Worm (Caenorhabditis elegans): Measurements from ENCODE around the gene rps-14.

rps-14 gene

ce11 chrIII:7226607-7227006 lies 47.2 kb upstream of the rps-14 start, which contains the start of gene hsp-75:
hsp-75 (minus strand) TSS chrIII:7226707.
- no peak for TF ChIP-seq pag-3 (tag; optimal IDR thresholded peaks at IDR 0.05; ENCODE audit: borderline replicate concordance)
- no peak for TF ChIP-seq ceh-45 (GFP tag; IDR thresholded peaks at IDR 0.05)
- TF ChIP-seq odd-2 (tag; optimal IDR thresholded peaks at IDR 0.05): no peak
- no peak for TF ChIP-seq che-1 (tag; optimal IDR thresholded peaks at IDR 0.05)
- no peak for TF ChIP-seq C08G9.2 (tag; optimal IDR thresholded peaks at IDR 0.05)
- TF ChIP-seq lim-6 (tag; optimal IDR thresholded peaks at IDR 0.05): no peak
- TF ChIP-seq ceh-6 (GFP tag; optimal IDR thresholded peaks at IDR 0.05): no peak
- TF ChIP-seq ceh-2 (tag; optimal IDR thresholded peaks at IDR 0.05): no peak
- TF ChIP-seq pros-1 (tag; optimal IDR thresholded peaks at IDR 0.05): no peak
- TF ChIP-seq sox-4 (tag; optimal IDR thresholded peaks at IDR 0.05): no peak

ce11 chrIII:7223029-7223428 lies 43.6 kb upstream of the rps-14 start, which contains the start of gene der-2:
der-2 (minus strand) TSS chrIII:7223129.
- TF ChIP-seq dmd-4 (tag; optimal IDR thresholded peaks at IDR 0.05; ENCODE audit: borderline replicate concordance): no peak
- no peak for TF ChIP-seq ceh-22 (tag; optimal IDR thresholded peaks at IDR 0.05)
- no peak for TF ChIP-seq unc-42 (tag; optimal IDR thresholded peaks at IDR 0.05)
- TF ChIP-seq Y22D7AL.16 (tag; optimal IDR thresholded peaks at IDR 0.05): no peak
- no peak for TF ChIP-seq gmeb-2 (tag; optimal IDR thresholded peaks at IDR 0.05)
- no peak for TF ChIP-seq ahr-1 (tag; optimal IDR thresholded peaks at IDR 0.05)
- no peak for TF ChIP-seq ceh-48 (tag; optimal IDR thresholded peaks at IDR 0.05)
- no peak for TF ChIP-seq fax-1 (tag; optimal IDR thresholded peaks at IDR 0.05)
- TF ChIP-seq pax-1 (tag; optimal IDR thresholded peaks at IDR 0.05): no peak
- TF ChIP-seq ama-1 (optimal IDR thresholded peaks at IDR 0.05): no peak
- no peak for TF ChIP-seq nfya-1 (tag; optimal IDR thresholded peaks at IDR 0.05)

ce11 chrIII:7221103-7221502 lies 41.7 kb upstream of the rps-14 start:
- TF ChIP-seq gmeb-2 (tag; optimal IDR thresholded peaks at IDR 0.05): no peak
- TF ChIP-seq ceh-9 (tag; optimal IDR thresholded peaks at IDR 0.05): no peak
- TF ChIP-seq sdc-2 (tag; optimal IDR thresholded peaks at IDR 0.05): no peak
- TF ChIP-seq nhr-232 (tag; optimal IDR thresholded peaks at IDR 0.05): no peak
- TF ChIP-seq nhr-11 (tag; optimal IDR thresholded peaks at IDR 0.05): no peak
- TF ChIP-seq ceh-45 (GFP tag; IDR thresholded peaks at IDR 0.05): no peak
- TF ChIP-seq ztf-16 (tag; optimal IDR thresholded peaks at IDR 0.05): no peak
- no peak for TF ChIP-seq zip-5 (tag; optimal IDR thresholded peaks at IDR 0.05)
- TF ChIP-seq rnt-1 (tag; optimal IDR thresholded peaks at IDR 0.05): no peak

- no peak for TF ChIP-seq odd-2 (tag; optimal IDR thresholded peaks at IDR 0.05)
- no peak for TF ChIP-seq C38D4.7 (GFP tag; optimal IDR thresholded peaks at IDR 0.05)
- no peak for TF ChIP-seq ztf-16 (tag; optimal IDR thresholded peaks at IDR 0.05)
- no peak for TF ChIP-seq fkh-6 (tag; optimal IDR thresholded peaks at IDR 0.05)
- no peak for TF ChIP-seq hlh-30 (tag; optimal IDR thresholded peaks at IDR 0.05; ENCODE audit: insufficient read depth)
- no peak for TF ChIP-seq sdc-2 (tag; optimal IDR thresholded peaks at IDR 0.05)
- peak; percentile 46 for TF ChIP-seq nfya-1 (tag; optimal IDR thresholded peaks at IDR 0.05)
- no peak for TF ChIP-seq T23F11.4 (GFP tag; optimal IDR thresholded peaks at IDR 0.05)
- TF ChIP-seq npax-4 (tag; optimal IDR thresholded peaks at IDR 0.05): no peak
- no peak for TF ChIP-seq ahr-1 (tag; optimal IDR thresholded peaks at IDR 0.05)
- TF ChIP-seq unc-3 (GFP tag; conservative IDR thresholded peaks at IDR 0.05): no peak
- no peak for TF ChIP-seq unc-3 (tag; optimal IDR thresholded peaks at IDR 0.05)
- TF ChIP-seq fax-1 (tag; optimal IDR thresholded peaks at IDR 0.05): no peak
- no peak for TF ChIP-seq fkh-10 (GFP tag; optimal IDR thresholded peaks at IDR 0.05)
- TF ChIP-seq hlh-6 (tag; optimal IDR thresholded peaks at IDR 0.05): no peak
- no peak for TF ChIP-seq pax-1 (tag; optimal IDR thresholded peaks at IDR 0.05)
- TF ChIP-seq hlh-13 (GFP tag; optimal IDR thresholded peaks at IDR 0.05): no peak
- TF ChIP-seq unc-86 (tag; optimal IDR thresholded peaks at IDR 0.05): no peak
- TF ChIP-seq sox-4 (tag; optimal IDR thresholded peaks at IDR 0.05): no peak
- peak; percentile 92 for TF ChIP-seq ceh-18 (tag; optimal IDR thresholded peaks at IDR 0.05)
- TF ChIP-seq lin-11 (tag; optimal IDR thresholded peaks at IDR 0.05): no peak
- TF ChIP-seq ets-4 (tag; optimal IDR thresholded peaks at IDR 0.05): no peak
- TF ChIP-seq Y22D7AL.16 (tag; optimal IDR thresholded peaks at IDR 0.05): no peak
- peak; percentile 6 for TF ChIP-seq ceh-34 (tag; optimal IDR thresholded peaks at IDR 0.05)
- TF ChIP-seq ceh-45 (GFP tag; IDR thresholded peaks at IDR 0.05): no peak
- TF ChIP-seq dve-1 (tag; optimal IDR thresholded peaks at IDR 0.05): no peak
- TF ChIP-seq eyg-1 (tag; optimal IDR thresholded peaks at IDR 0.05): no peak
- no peak for TF ChIP-seq sox-2 (GFP tag; IDR thresholded peaks at IDR 0.05)
- TF ChIP-seq rnt-1 (tag; optimal IDR thresholded peaks at IDR 0.05): peak; percentile 78
- TF ChIP-seq madf-2 (tag; optimal IDR thresholded peaks at IDR 0.05): no peak
Measured at ce11 chrIII:7216924-7217521, 37.6 kb upstream of the rps-14 start.
